Worm (Caenorhabditis elegans) whole organism, L4 larva: ENCODE data around the gene C40A11.4.

Experiments
- D1046.2 ChIP-seq: fragments of 200-800 bp; sonication (Bioruptor generic); IDR thresholded peaks from 2 replicates; pipeline ENCODE4 v1.3.6; 2022; ENCODE audit warnings: missing genetic modification characterization, missing compliant biosample characterization
- F44E2.7 ChIP-seq: fragments of 200-800 bp; sonication (Bioruptor generic); IDR thresholded peaks from 2 replicates; pipeline ENCODE4 v2.1.2; 2022; ENCODE audit warnings: missing genetic modification characterization, missing compliant biosample characterization
- F49E8.2 ChIP-seq: sonication (generic microtip); optimal IDR thresholded peaks from 2 replicates; lab custom pipeline; 2016; ENCODE audit warnings: missing compliant biosample characterization, mild to moderate bottlenecking, missing genetic modification characterization, borderline replicate concordance
- Y105C5A.15 ChIP-seq: fragments of 200-800 bp; sonication (Bioruptor generic); IDR thresholded peaks from 2 replicates; pipeline ENCODE4 v1.3.6; 2022; ENCODE audit warnings: missing genetic modification characterization, missing compliant biosample characterization
- Y75B8A.6 ChIP-seq: fragments of 200-800 bp; sonication (Bioruptor generic); IDR thresholded peaks from 2 replicates; pipeline ENCODE4 v1.3.6; 2022; ENCODE audit warnings: missing genetic modification reagents, missing genetic modification characterization, missing compliant biosample characterization
- aly-2 ChIP-seq: sonication (generic microtip); optimal IDR thresholded peaks from 2 replicates; lab custom pipeline; 2018; ENCODE audit warnings: missing biosample characterization, missing genetic modification characterization
- attf-4 ChIP-seq: sonication (generic microtip); optimal IDR thresholded peaks from 3 replicates; lab custom pipeline; 2017; ENCODE audit warnings: missing biosample characterization, missing genetic modification characterization
- ceh-28 ChIP-seq: fragments of 150-350 bp; optimal IDR thresholded peaks from 2 replicates; lab custom pipeline; 2014; ENCODE audit warnings: missing biosample characterization, missing genetic modification reagents, missing genetic modification characterization
- ceh-62 ChIP-seq: sonication (generic microtip); optimal IDR thresholded peaks from 2 replicates; lab custom pipeline; 2017; ENCODE audit warnings: missing biosample characterization, missing genetic modification characterization
- ces-1 ChIP-seq: fragments of 150-350 bp; sonication (generic microtip); optimal IDR thresholded peaks from 4 replicates; lab custom pipeline; 2014; ENCODE audit warnings: missing biosample characterization, missing genetic modification reagents, missing genetic modification characterization
- dmd-6 ChIP-seq: fragments of 200-800 bp; sonication (Bioruptor generic); IDR thresholded peaks from 2 replicates; pipeline ENCODE4 v1.3.6; 2022; ENCODE audit warnings: missing genetic modification reagents, missing genetic modification characterization, missing compliant biosample characterization
- dve-1 ChIP-seq: sonication (generic microtip); optimal IDR thresholded peaks from 2 replicates; lab custom pipeline; 2017; ENCODE audit warnings: antibody characterized with exemption, mild to moderate bottlenecking, missing genetic modification characterization, missing compliant biosample characterization; ENCODE audit not compliant: insufficient read depth
- hlh-30 ChIP-seq: sonication (generic microtip); optimal IDR thresholded peaks from 2 replicates; lab custom pipeline; 2017; ENCODE audit warnings: antibody characterized with exemption, mild to moderate bottlenecking, missing genetic modification characterization, missing compliant biosample characterization; ENCODE audit not compliant: insufficient read depth
- hmg-1.1 ChIP-seq: fragments of 200-800 bp; sonication (Bioruptor generic); IDR thresholded peaks from 2 replicates; pipeline ENCODE4 v1.3.6; 2022; ENCODE audit warnings: missing genetic modification reagents, missing genetic modification characterization, missing compliant biosample characterization
- lin-1 ChIP-seq: fragments of 200-800 bp; sonication (Bioruptor generic); IDR thresholded peaks from 2 replicates; pipeline ENCODE4 v1.3.6; 2022; ENCODE audit warnings: missing genetic modification reagents, missing genetic modification characterization, missing compliant biosample characterization
- lin-13 ChIP-seq: fragments of 150-350 bp; optimal IDR thresholded peaks from 2 replicates; lab custom pipeline; 2014; ENCODE audit warnings: missing biosample characterization, missing genetic modification reagents, missing genetic modification characterization
- lin-39 ChIP-seq: fragments of 150-350 bp; optimal IDR thresholded peaks from 2 replicates; lab custom pipeline; 2014; ENCODE audit warnings: missing biosample characterization, missing genetic modification reagents, missing genetic modification characterization
- lir-3 ChIP-seq: sonication (generic microtip); optimal IDR thresholded peaks from 2 replicates; lab custom pipeline; 2016; ENCODE audit warnings: mild to moderate bottlenecking, missing genetic modification characterization, missing compliant biosample characterization
- madf-5 ChIP-seq, 2 experiments: fragments of 200-800 bp; sonication (Bioruptor generic); IDR thresholded peaks; 2 replicates each; pipeline ENCODE4 v1.3.6; 2022; ENCODE audit warnings: missing compliant biosample characterization in 2 of 2, missing genetic modification characterization in 2 of 2
- mdl-1 ChIP-seq, 2 experiments: fragments of 150-350 bp in 1 of 2; sonication (generic microtip) in 1 of 2; optimal IDR thresholded peaks; 2 replicates each; lab custom pipeline; 2014 to 2017; ENCODE audit warnings: missing biosample characterization in 2 of 2, missing genetic modification characterization in 2 of 2
- mep-1 ChIP-seq: fragments of 150-350 bp; sonication (generic microtip); optimal IDR thresholded peaks from 3 replicates; lab custom pipeline; 2014; ENCODE audit warnings: missing biosample characterization, missing genetic modification characterization
- mes-2 ChIP-seq: sonication (generic microtip); optimal IDR thresholded peaks from 2 replicates; lab custom pipeline; 2016; ENCODE audit warnings: missing genotype, mild to moderate bottlenecking, missing genetic modification characterization, missing compliant biosample characterization; ENCODE audit not compliant: poor library complexity, severe bottlenecking
- mxl-3 ChIP-seq: fragments of 200-800 bp; sonication (Bioruptor generic); optimal IDR thresholded peaks from 2 replicates; lab custom pipeline; 2018; ENCODE audit warnings: mild to moderate bottlenecking, missing genetic modification characterization, missing compliant biosample characterization
- nhr-10 ChIP-seq: fragments of 150-350 bp; optimal IDR thresholded peaks from 2 replicates; lab custom pipeline; 2014; ENCODE audit warnings: missing biosample characterization, missing genetic modification characterization
- nhr-237 ChIP-seq: sonication (generic microtip); optimal IDR thresholded peaks from 2 replicates; lab custom pipeline; 2017; ENCODE audit warnings: missing biosample characterization, missing genetic modification characterization
- nhr-25 ChIP-seq: sonication (generic microtip); optimal IDR thresholded peaks from 2 replicates; lab custom pipeline; 2017; ENCODE audit warnings: missing genetic modification characterization, mild to moderate bottlenecking, missing compliant biosample characterization, antibody characterized with exemption, moderate library complexity, borderline replicate concordance; ENCODE audit not compliant: insufficient read depth
- nhr-41 ChIP-seq: fragments of 200-800 bp; sonication (Bioruptor generic); IDR thresholded peaks from 2 replicates; pipeline ENCODE4 v1.3.6; 2022; ENCODE audit warnings: missing genetic modification reagents, missing genetic modification characterization, missing compliant biosample characterization
- nhr-48 ChIP-seq: sonication (generic microtip); optimal IDR thresholded peaks from 2 replicates; lab custom pipeline; 2016; ENCODE audit warnings: mild to moderate bottlenecking, missing genetic modification characterization, missing compliant biosample characterization
- nhr-76 ChIP-seq: fragments of 150-350 bp; optimal IDR thresholded peaks from 2 replicates; lab custom pipeline; 2014; ENCODE audit warnings: missing biosample characterization, missing genetic modification characterization
- pha-4 ChIP-seq, 2 experiments: fragments of 150-350 bp in 1 of 2; fragments of 200-800 bp in 1 of 2; sonication (Bioruptor generic) in 1 of 2; IDR thresholded peaks in 1 of 2; optimal IDR thresholded peaks in 1 of 2; 2 replicates each; pipeline versions ENCODE4 v1.3.6 to Lab custom; 2014 to 2022; ENCODE audit warnings: missing genetic modification characterization in 2 of 2, missing genetic modification reagents in 2 of 2, missing biosample characterization in 1 of 2, missing compliant biosample characterization in 1 of 2
- php-3 ChIP-seq: fragments of 200-800 bp; sonication (Bioruptor generic); IDR thresholded peaks from 2 replicates; pipeline ENCODE4 v1.3.6; 2022; ENCODE audit warnings: missing genetic modification reagents, missing genetic modification characterization, missing compliant biosample characterization
- pqm-1 ChIP-seq: sonication (generic microtip); optimal IDR thresholded peaks from 2 replicates; lab custom pipeline; 2017; ENCODE audit warnings: missing biosample characterization, missing genetic modification characterization
- rbr-2 ChIP-seq: sonication (generic microtip); optimal IDR thresholded peaks from 2 replicates; lab custom pipeline; 2016; ENCODE audit warnings: missing genotype, missing genetic modification characterization, missing compliant biosample characterization
- spr-3 ChIP-seq: fragments of 200-800 bp; sonication (Bioruptor generic); optimal IDR thresholded peaks from 2 replicates; lab custom pipeline; 2018; ENCODE audit warnings: mild to moderate bottlenecking, missing genetic modification characterization, missing compliant biosample characterization
- tag-97 ChIP-seq: fragments of 200-800 bp; sonication (Bioruptor generic); IDR thresholded peaks from 2 replicates; pipeline ENCODE4 v1.3.6; 2022; ENCODE audit warnings: missing genetic modification characterization, missing compliant biosample characterization
- unc-130 ChIP-seq: sonication (generic microtip); optimal IDR thresholded peaks from 2 replicates; lab custom pipeline; 2016; ENCODE audit warnings: missing genetic modification reagents, missing genetic modification characterization, missing compliant biosample characterization
- vab-7 ChIP-seq: fragments of 200-800 bp; sonication (Bioruptor generic); IDR thresholded peaks from 2 replicates; pipeline ENCODE4 v1.3.6; 2022; ENCODE audit warnings: missing genetic modification reagents, missing genetic modification characterization, missing compliant biosample characterization
- zfp-3 ChIP-seq: fragments of 200-800 bp; sonication (Bioruptor generic); conservative IDR thresholded peaks from 2 replicates; pipeline ENCODE4 v1.3.6; 2022; ENCODE audit warnings: missing genetic modification reagents, missing genetic modification characterization, missing compliant biosample characterization

The C40A11.4 gene

DNA sequence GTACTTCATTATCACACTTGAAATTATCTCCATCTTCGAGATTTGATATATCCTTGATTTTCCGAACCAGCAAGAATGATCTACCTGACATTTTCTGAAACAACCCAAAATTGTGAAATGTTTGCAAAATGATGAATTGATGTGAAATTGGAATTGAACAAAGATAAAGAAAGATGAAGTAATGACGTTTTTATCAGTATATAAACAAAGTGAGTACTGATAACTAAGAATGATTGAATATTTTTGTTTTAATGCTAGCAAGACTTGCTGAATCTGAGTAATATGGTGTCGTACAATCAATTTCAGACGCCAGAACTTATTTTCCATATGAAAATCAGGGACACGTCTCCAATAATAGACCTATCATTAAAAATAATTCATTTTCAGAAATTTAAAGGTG is 15.1 kb upstream of the C40A11.4 start, which contains the start of gene math-37 (continued):
- TF ChIP-seq pha-4 (GFP tag; IDR thresholded peaks at IDR 0.05; lab: Robert Waterston, UW) (no peak), pha-4 (tag; optimal IDR thresholded peaks at IDR 0.05; lab: Kevin White, UChicago) (no peak)

DNA sequence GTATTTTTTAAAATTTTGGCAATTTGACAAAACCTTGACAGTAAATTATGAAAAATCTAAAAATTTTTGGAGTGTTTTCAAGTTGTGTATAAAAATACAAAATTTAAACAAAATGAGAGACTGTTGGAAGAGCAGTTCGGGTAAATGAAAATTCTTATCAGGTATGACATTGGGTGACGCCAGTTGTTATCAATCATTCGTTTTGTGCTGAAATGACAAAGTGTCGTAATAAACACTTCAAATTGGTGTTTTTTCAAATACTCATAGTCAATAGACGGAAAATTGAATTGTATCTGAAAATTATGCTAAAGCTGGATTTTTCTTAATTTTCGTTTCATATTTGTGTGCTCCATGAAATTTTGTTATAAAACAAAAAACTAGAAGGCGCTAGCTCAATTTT is 14.5 kb upstream of the C40A11.4 start:
- TF ChIP-seq php-3 (GFP tag; lab: Robert Waterston, UW) (0 out of 2 replicates have a peak, but pooled peaks have one; percentile 29), Y105C5A.15 (GFP tag; lab: Robert Waterston, UW) (no peak), dmd-6 (GFP tag; lab: Robert Waterston, UW) (peak; percentile 22; the same call in 1 of the 2 replicates), lin-39 (tag; lab: Kevin White, UChicago) (no peak), aly-2 (no peak), spr-3 (GFP tag; lab: Kevin White, UChicago) (no peak), dve-1 (tag; lab: Kevin White, UChicago) (no peak), pqm-1 (tag; lab: Kevin White, UChicago) (peak; percentile 64)

DNA sequence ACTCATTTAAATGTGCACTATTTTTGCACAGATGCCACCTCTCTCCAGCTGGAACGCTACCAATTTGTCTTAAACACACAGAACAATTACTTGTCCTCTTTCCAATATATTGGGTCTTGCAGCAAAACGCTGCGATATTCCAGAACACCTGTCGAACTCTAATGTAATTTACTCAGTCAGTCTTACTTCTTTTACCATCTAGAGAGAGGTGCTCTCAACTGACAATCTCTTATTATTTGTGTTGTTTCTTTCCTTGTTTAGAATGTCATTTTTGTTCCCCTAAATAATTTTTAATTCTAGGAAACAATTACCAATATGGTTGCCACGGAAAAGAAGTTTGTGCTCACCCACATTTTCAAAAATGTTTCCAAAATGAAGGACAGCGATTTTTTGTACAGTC is 6.5 kb upstream of the C40A11.4 start, which contains the start of gene sdz-28:
Gene sdz-28, plus strand, starts transcription at position 301 of the 400 bp plus-strand sequence.
- TF ChIP-seq nhr-25 (tag; lab: Kevin White, UChicago) (no peak), pha-4 (GFP tag; IDR thresholded peaks at IDR 0.05; lab: Robert Waterston, UW) (no peak), pha-4 (tag; optimal IDR thresholded peaks at IDR 0.05; lab: Kevin White, UChicago) (no peak), ceh-62 (tag; lab: Kevin White, UChicago) (no peak), attf-4 (tag; lab: Kevin White, UChicago) (no peak), nhr-48 (tag; lab: Kevin White, UChicago) (no peak), mdl-1 (tag; optimal IDR thresholded peaks at IDR 0.05; lab: Kevin White, UChicago) (no peak), lir-3 (tag; lab: Kevin White, UChicago) (no peak), D1046.2 (no peak), zfp-3 (GFP tag; lab: Robert Waterston, UW) (no peak), F49E8.2 (no peak), hmg-1.1 (GFP tag; lab: Robert Waterston, UW) (no peak), tag-97 (GFP tag; lab: Robert Waterston, UW) (no peak), unc-130 (GFP tag; lab: Kevin White, UChicago) (no peak), lin-13 (GFP tag; lab: Kevin White, UChicago) (no peak), rbr-2 (tag; lab: Kevin White, UChicago) (no peak), Y75B8A.6 (GFP tag; lab: Robert Waterston, UW) (no peak), mes-2 (tag; lab: Kevin White, UChicago) (no peak), nhr-10 (tag; lab: Kevin White, UChicago) (no peak)

DNA sequence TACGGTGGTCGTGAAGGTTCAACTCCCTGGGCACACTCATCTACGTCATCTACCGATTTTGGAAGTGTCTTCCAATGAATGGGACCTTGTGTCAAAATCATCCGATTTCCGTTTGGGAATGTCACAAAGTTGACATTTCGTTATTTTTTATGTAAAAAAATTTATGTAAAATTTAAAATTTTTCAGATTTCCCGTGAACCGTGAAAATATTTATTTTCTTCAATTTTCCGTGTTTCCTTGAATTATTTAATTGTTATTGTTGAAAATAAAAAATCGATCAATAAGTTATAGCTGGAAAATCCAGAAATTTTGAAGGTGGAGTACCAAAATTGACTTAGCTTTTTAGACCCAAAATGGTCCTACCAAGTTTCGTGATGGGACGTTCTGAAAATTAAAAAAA is 1.6 kb upstream of the C40A11.4 start, which contains the start of gene hpo-7:
Gene hpo-7, minus strand, starts transcription at position 101 of the 400 bp plus-strand sequence.
- TF ChIP-seq F49E8.2: no peak
- TF ChIP-seq hlh-30 (tag; lab: Kevin White, UChicago): no peak
- TF ChIP-seq ceh-28: no peak
- TF ChIP-seq F44E2.7 (GFP tag; lab: Robert Waterston, UW): no peak
- TF ChIP-seq ces-1 (GFP tag; lab: Kevin White, UChicago): no peak
- TF ChIP-seq nhr-41 (GFP tag; lab: Robert Waterston, UW): no peak
- no peak for TF ChIP-seq rbr-2 (tag; lab: Kevin White, UChicago)
- no peak for TF ChIP-seq hmg-1.1 (GFP tag; lab: Robert Waterston, UW)
- no peak for TF ChIP-seq php-3 (GFP tag; lab: Robert Waterston, UW)
- no peak for TF ChIP-seq vab-7
- TF ChIP-seq mep-1 (tag; lab: Kevin White, UChicago): no peak
- TF ChIP-seq lin-1 (GFP tag; lab: Robert Waterston, UW): no peak
- TF ChIP-seq mxl-3: no peak
- TF ChIP-seq madf-5 (GFP tag; IDR thresholded peaks at IDR 0.05; lab: Robert Waterston, UW): no peak
- no peak for TF ChIP-seq nhr-237 (tag; lab: Kevin White, UChicago)
- TF ChIP-seq nhr-76: no peak
- TF ChIP-seq, all 104 proteins: peak for 0
